Fruit fly (Drosophila melanogaster) whole organism, larva: ENCODE results near the gene CG9316.
A peak's percentile ranks its signal among the peaks of the same experiment; 100 is the strongest.

Experiments used
- noc ChIP-seq: fragments of 200-800 bp; sonication (Bioruptor generic); optimal IDR thresholded peaks from 3 replicates; lab custom pipeline; 2019; ENCODE audit warnings: missing biosample characterization, mild to moderate bottlenecking, missing genetic modification characterization, moderate library complexity

The CG9316 gene

dm6 chr2L:20726451-20726850, at the start of gene CG9316:
Gene CG9316, minus strand, starts transcription at chr2L:20726551.
- TF ChIP-seq noc (tag; lab: Kevin White, UChicago): no peak

dm6 chr2L:20775941-20776340, 49.6 kb upstream of the CG9316 start:
- peak; percentile 53 for TF ChIP-seq noc (tag; lab: Kevin White, UChicago)

- TF ChIP-seq noc (tag; lab: Kevin White, UChicago): no peak
Measured at dm6 chr2L:20774464-20774863, 48.1 kb upstream of the CG9316 start.

dm6 chr2L:20773453-20774054, 47.2 kb upstream of the CG9316 start:
- TF ChIP-seq noc (tag; lab: Kevin White, UChicago): peak; percentile 16

DNA sequence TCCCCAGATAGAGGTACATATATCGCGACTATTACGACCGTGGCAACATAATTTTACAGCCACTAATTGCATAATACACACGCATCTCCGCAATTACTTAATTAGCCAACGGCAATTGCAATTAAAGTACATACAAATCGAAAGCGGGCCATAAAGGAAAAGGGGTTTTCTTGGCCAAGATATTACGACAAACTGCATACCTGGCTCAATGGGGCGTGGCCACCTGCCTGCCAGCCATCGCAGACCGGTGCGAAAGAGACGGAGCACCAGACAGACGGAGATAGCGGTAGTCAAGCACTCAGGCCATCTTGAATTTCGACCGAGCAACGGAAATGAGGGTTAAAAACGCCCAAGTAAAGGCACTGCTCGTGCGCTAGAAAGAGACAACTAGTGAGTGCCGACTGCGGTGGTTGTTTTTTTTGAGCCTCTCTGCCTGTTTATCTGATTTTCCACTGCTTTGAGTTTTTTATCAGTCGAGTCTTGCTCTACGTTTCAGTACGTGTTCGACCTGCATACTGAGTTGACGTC, 44.0 kb upstream of the CG9316 start, which contains the start of gene cad:
Gene cad, plus strand, starts transcription at position 490 of the 528 bp plus-strand sequence.
- peak; percentile 51 for TF ChIP-seq noc (tag; lab: Kevin White, UChicago)

DNA sequence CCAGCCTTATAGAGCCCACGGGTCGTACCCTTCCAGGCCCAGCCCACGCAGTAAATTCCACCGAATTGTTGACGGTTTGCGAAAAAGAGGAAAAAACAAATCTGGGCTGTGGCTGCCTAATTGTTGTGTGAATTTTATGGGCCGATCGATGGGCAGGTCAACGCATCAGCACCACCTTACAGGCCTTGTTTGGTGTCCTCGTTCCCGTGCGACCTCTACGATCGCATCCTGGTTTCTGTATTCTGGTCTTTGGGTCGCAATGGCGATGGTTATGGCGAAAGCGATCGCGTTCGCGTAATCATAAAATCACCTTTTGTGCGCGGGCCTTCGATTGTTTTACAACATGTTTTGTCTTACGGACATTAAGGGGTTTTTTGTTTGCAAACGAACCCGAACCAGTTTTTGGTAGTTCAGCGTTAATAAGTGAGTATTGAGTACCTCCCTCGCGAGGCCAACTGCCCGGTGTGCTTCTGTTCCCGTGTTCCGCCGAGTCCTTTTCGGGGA, 42.3 kb upstream of the CG9316 start:
- TF ChIP-seq noc (tag; lab: Kevin White, UChicago): no peak

dm6 chr2L:20764663-20765062, 38.3 kb upstream of the CG9316 start:
- TF ChIP-seq noc (tag; lab: Kevin White, UChicago): no peak

- peak; percentile 52 for TF ChIP-seq noc (tag; lab: Kevin White, UChicago)
Measured at dm6 chr2L:20761951-20762538, 35.7 kb upstream of the CG9316 start.

- TF ChIP-seq noc (tag; lab: Kevin White, UChicago): no peak
Measured at dm6 chr2L:20760956-20761355, 34.6 kb upstream of the CG9316 start.

- peak; percentile 50 for TF ChIP-seq noc (tag; lab: Kevin White, UChicago)
Measured at dm6 chr2L:20759809-20760485, 33.6 kb upstream of the CG9316 start.

dm6 chr2L:20758847-20759465, 32.6 kb upstream of the CG9316 start:
- peak; percentile 79 for TF ChIP-seq noc (tag; lab: Kevin White, UChicago)

dm6 chr2L:20758188-20758846, 32.0 kb upstream of the CG9316 start:
- TF ChIP-seq noc (tag; lab: Kevin White, UChicago): peak; percentile 19

- TF ChIP-seq noc (tag; lab: Kevin White, UChicago): peak; percentile 9
Measured at dm6 chr2L:20757808-20758187, 31.4 kb upstream of the CG9316 start, which contains the start of the genes Rhau and dia. Gene Rhau, minus strand, starts transcription at chr2L:20757985. Gene dia, plus strand, starts transcription at chr2L:20758144.

- peak; percentile 67 for TF ChIP-seq noc (tag; lab: Kevin White, UChicago)
Measured at dm6 chr2L:20752160-20752559, 25.8 kb upstream of the CG9316 start, which contains the start of the genes Amacr and Ns4. Gene Amacr, minus strand, starts transcription at chr2L:20752341. Gene Ns4, plus strand, starts transcription at chr2L:20752476.
